Worm (Caenorhabditis elegans): Measurements from ENCODE around the gene set-2.

The set-2 gene

ce11 chrIII:4952970-4953369 is 23.0 kb upstream of the set-2 start:
- TF ChIP-seq ahr-1 (tag; optimal IDR thresholded peaks at IDR 0.05) = no peak
- TF ChIP-seq nfya-1 (tag; optimal IDR thresholded peaks at IDR 0.05) = peak; percentile 90

- TF ChIP-seq sox-2 (GFP tag; IDR thresholded peaks at IDR 0.05) = no peak
- TF ChIP-seq pqm-1 (tag; optimal IDR thresholded peaks at IDR 0.05) = no peak
- TF ChIP-seq fkh-10 (GFP tag; optimal IDR thresholded peaks at IDR 0.05) = no peak
Measured at ce11 chrIII:4951824-4952223, 21.8 kb upstream of the set-2 start, which contains the start of gene flh-2. Gene flh-2, plus strand, starts transcription at chrIII:4952124.

- TF ChIP-seq elt-4 (tag; optimal IDR thresholded peaks at IDR 0.05) = peak; percentile 20
- no peak for TF ChIP-seq dmd-4 (tag; optimal IDR thresholded peaks at IDR 0.05; ENCODE audit: borderline replicate concordance)
- no peak for TF ChIP-seq ceh-2 (tag; optimal IDR thresholded peaks at IDR 0.05)
- TF ChIP-seq tbx-7 (tag; optimal IDR thresholded peaks at IDR 0.05) = no peak
- TF ChIP-seq rnt-1 (tag; optimal IDR thresholded peaks at IDR 0.05) = no peak
- no peak for TF ChIP-seq mec-3 (tag; optimal IDR thresholded peaks at IDR 0.05; ENCODE audit: borderline replicate concordance)
- no peak for TF ChIP-seq fkh-10 (GFP tag; optimal IDR thresholded peaks at IDR 0.05)
- TF ChIP-seq lim-6 (tag; optimal IDR thresholded peaks at IDR 0.05) = no peak
Measured at ce11 chrIII:4951210-4951609, 21.2 kb upstream of the set-2 start.

ce11 chrIII:4950345-4950744 is 20.3 kb upstream of the set-2 start:
- TF ChIP-seq nhr-11 (tag; optimal IDR thresholded peaks at IDR 0.05) (no peak), hlh-30 (tag; optimal IDR thresholded peaks at IDR 0.05; ENCODE audit: insufficient read depth) (no peak), ref-2 (tag; optimal IDR thresholded peaks at IDR 0.05) (no peak), npax-4 (tag; optimal IDR thresholded peaks at IDR 0.05) (no peak), ceh-18 (tag; optimal IDR thresholded peaks at IDR 0.05) (no peak), ceh-31 (tag; optimal IDR thresholded peaks at IDR 0.05) (no peak), K09A11.1 (tag; optimal IDR thresholded peaks at IDR 0.05; ENCODE audit: insufficient read depth) (no peak), pros-1 (tag; optimal IDR thresholded peaks at IDR 0.05) (no peak), odd-2 (tag; optimal IDR thresholded peaks at IDR 0.05) (no peak), pax-1 (tag; optimal IDR thresholded peaks at IDR 0.05) (no peak), fax-1 (tag; optimal IDR thresholded peaks at IDR 0.05) (no peak), ceh-2 (tag; optimal IDR thresholded peaks at IDR 0.05) (no peak), ceh-22 (tag; optimal IDR thresholded peaks at IDR 0.05) (no peak), che-1 (tag; optimal IDR thresholded peaks at IDR 0.05) (no peak), lin-11 (tag; optimal IDR thresholded peaks at IDR 0.05) (no peak), ceh-19 (GFP tag; optimal IDR thresholded peaks at IDR 0.05) (no peak), C38D4.7 (GFP tag; optimal IDR thresholded peaks at IDR 0.05) (no peak), ceh-34 (tag; optimal IDR thresholded peaks at IDR 0.05) (no peak), tbx-2 (tag; optimal IDR thresholded peaks at IDR 0.05) (no peak)

- no peak for TF ChIP-seq elt-4 (tag; optimal IDR thresholded peaks at IDR 0.05)
- peak; percentile 49 for TF ChIP-seq ceh-34 (tag; optimal IDR thresholded peaks at IDR 0.05)
- no peak for TF ChIP-seq dve-1 (tag; optimal IDR thresholded peaks at IDR 0.05)
- no peak for TF ChIP-seq K09A11.1 (tag; optimal IDR thresholded peaks at IDR 0.05; ENCODE audit: insufficient read depth)
- TF ChIP-seq fkh-10 (GFP tag; optimal IDR thresholded peaks at IDR 0.05) = no peak
- no peak for TF ChIP-seq K02D7.2 (tag; optimal IDR thresholded peaks at IDR 0.05)
- TF ChIP-seq odd-2 (tag; optimal IDR thresholded peaks at IDR 0.05) = no peak
- no peak for TF ChIP-seq ttx-3 (tag; optimal IDR thresholded peaks at IDR 0.05)
- TF ChIP-seq tbx-2 (tag; optimal IDR thresholded peaks at IDR 0.05) = peak; percentile 41
- TF ChIP-seq pros-1 (tag; optimal IDR thresholded peaks at IDR 0.05) = peak; percentile 30
- no peak for TF ChIP-seq hlh-8 (tag; optimal IDR thresholded peaks at IDR 0.05)
- TF ChIP-seq ceh-30 (tag; optimal IDR thresholded peaks at IDR 0.05) = no peak
- no peak for TF ChIP-seq eyg-1 (tag; optimal IDR thresholded peaks at IDR 0.05)
- no peak for TF ChIP-seq fax-1 (tag; optimal IDR thresholded peaks at IDR 0.05)
- TF ChIP-seq ztf-16 (tag; optimal IDR thresholded peaks at IDR 0.05) = no peak
- peak; percentile 23 for TF ChIP-seq hlh-30 (tag; optimal IDR thresholded peaks at IDR 0.05; ENCODE audit: insufficient read depth)
- peak; percentile 27 for TF ChIP-seq ets-4 (tag; optimal IDR thresholded peaks at IDR 0.05)
- peak; percentile 50 for TF ChIP-seq ceh-31 (tag; optimal IDR thresholded peaks at IDR 0.05)
- no peak for TF ChIP-seq nhr-232 (tag; optimal IDR thresholded peaks at IDR 0.05)
- peak; percentile 11 for TF ChIP-seq nfya-1 (tag; optimal IDR thresholded peaks at IDR 0.05)
- no peak for TF ChIP-seq ceh-14 (tag; optimal IDR thresholded peaks at IDR 0.05)
- TF ChIP-seq C08G9.2 (tag; optimal IDR thresholded peaks at IDR 0.05) = peak; percentile 42
- TF ChIP-seq elt-2 (tag; optimal IDR thresholded peaks at IDR 0.05) = no peak
- peak; percentile 23 for TF ChIP-seq rnt-1 (tag; optimal IDR thresholded peaks at IDR 0.05)
- no peak for TF ChIP-seq pha-4 (tag; optimal IDR thresholded peaks at IDR 0.05)
- TF ChIP-seq gmeb-2 (tag; optimal IDR thresholded peaks at IDR 0.05) = no peak
- no peak for TF ChIP-seq hlh-6 (tag; optimal IDR thresholded peaks at IDR 0.05)
Measured at ce11 chrIII:4948631-4949030, 18.6 kb upstream of the set-2 start.
